Worm (Caenorhabditis elegans): ENCODE data around the gene M03B6.1.

M03B6.1 gene

DNA sequence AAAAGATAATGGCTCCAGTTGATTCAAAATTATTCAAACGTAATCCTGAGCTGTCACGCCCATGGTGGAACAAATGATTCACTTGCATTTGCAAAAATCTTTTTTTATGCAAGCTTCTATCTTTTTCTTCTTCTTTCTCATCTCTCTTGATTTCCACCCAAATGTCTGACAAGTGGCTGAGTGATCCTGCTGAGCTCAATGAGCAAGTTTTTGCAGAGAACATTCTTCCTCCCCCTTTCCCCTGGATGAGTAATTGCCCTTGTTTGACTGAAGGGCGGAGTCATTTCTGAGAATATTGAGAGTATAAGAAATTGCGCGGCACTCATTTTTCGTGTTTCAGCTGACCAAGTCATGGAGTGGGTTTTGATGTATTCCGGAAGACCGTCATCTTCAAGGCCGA, at the start of gene M03B6.1:
M03B6.1 (plus strand) TSS at position 334 of the 400 bp plus-strand sequence.
- TF ChIP-seq ref-1 (GFP tag; conservative IDR thresholded peaks at IDR 0.05) (no peak), T22C8.4 (GFP tag; IDR thresholded peaks at IDR 0.05) (no peak), ztf-23 (GFP tag; IDR thresholded peaks at IDR 0.05) (no peak), flt-1 (GFP tag; IDR thresholded peaks at IDR 0.05) (no peak), ztf-29 (GFP tag; IDR thresholded peaks at IDR 0.05) (no peak), med-1 (GFP tag; optimal IDR thresholded peaks at IDR 0.05; ENCODE audit: insufficient read depth) (no peak), tab-1 (GFP tag; IDR thresholded peaks at IDR 0.05) (no peak), klf-2 (GFP tag; conservative IDR thresholded peaks at IDR 0.05) (no peak), cog-1 (tag; optimal IDR thresholded peaks at IDR 0.05) (no peak)

DNA sequence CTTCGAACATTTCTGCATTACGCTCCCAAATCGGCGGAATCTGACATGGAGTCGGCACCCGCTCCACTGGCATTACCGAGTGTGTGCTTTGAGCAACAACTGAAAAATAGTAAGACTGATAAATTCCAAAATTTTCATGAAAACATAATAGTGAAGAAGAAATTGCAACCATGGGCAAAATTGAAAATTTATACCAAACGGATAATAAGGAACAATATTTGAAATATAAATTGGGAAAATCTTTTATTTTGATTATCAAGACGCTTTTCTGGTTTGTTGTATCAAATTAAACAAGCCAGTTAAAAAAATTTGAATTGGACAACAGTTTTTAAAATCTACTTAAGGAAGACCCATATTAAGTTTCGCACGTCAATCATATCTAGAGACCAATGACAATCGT, 47.9 kb upstream of the M03B6.1 start, which contains the start of gene ZK1086.2:
ZK1086.2 (minus strand) TSS at position 101 of the 400 bp plus-strand sequence.
- TF ChIP-seq tab-1 (GFP tag; IDR thresholded peaks at IDR 0.05) (no peak), ztf-29 (GFP tag; IDR thresholded peaks at IDR 0.05) (no peak), T22C8.4 (GFP tag; IDR thresholded peaks at IDR 0.05) (no peak), flt-1 (GFP tag; IDR thresholded peaks at IDR 0.05) (no peak), med-1 (GFP tag; optimal IDR thresholded peaks at IDR 0.05; ENCODE audit: insufficient read depth) (no peak), cog-1 (tag; optimal IDR thresholded peaks at IDR 0.05) (no peak), ref-1 (GFP tag; conservative IDR thresholded peaks at IDR 0.05) (no peak), ztf-23 (GFP tag; IDR thresholded peaks at IDR 0.05) (no peak), klf-2 (GFP tag; conservative IDR thresholded peaks at IDR 0.05) (no peak)

DNA sequence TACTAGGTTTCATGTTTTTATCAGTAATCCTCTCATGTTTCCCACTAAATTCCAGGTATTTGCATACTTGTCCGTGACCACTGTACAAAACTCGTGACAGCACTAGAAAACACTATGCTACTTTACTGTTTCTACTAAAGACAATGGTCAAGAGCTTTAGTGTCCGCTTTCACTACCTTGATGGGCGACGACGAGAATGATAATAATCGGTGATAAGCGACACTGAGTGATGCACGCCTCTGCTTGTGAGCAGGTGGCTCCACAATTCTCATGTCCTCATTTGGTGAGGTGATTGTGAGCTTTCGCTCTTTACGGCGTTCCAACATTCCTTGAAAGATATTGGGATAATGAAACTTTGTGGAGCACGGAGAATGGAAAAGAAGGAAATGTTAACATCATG, 38.2 kb upstream of the M03B6.1 start:
- TF ChIP-seq ref-1 (GFP tag; conservative IDR thresholded peaks at IDR 0.05): no peak
- TF ChIP-seq klf-2 (GFP tag; conservative IDR thresholded peaks at IDR 0.05): no peak
- no peak for TF ChIP-seq cog-1 (tag; optimal IDR thresholded peaks at IDR 0.05)
- TF ChIP-seq T22C8.4 (GFP tag; IDR thresholded peaks at IDR 0.05): no peak

DNA sequence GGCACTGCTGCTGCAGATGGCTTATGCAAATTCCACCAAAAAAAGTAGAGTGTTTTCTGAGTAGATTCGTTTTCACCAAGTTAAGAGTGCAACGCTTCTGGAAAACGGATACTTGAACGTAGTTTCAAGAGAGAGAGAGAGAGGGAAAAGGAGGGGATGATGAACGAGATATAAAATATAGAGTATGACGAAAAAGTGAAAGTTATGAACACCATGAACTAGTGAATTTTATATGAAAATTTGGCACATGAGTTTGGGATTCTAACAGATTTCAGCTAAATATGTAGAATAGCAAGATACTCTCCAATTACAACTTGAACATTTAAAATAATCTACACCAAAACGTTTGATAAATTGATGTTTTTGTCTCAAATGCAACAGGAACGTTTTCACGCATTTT, 31.6 kb upstream of the M03B6.1 start, which contains the start of gene obr-3:
obr-3 (minus strand) TSS at position 101 of the 400 bp plus-strand sequence.
- TF ChIP-seq klf-2 (GFP tag; conservative IDR thresholded peaks at IDR 0.05) (no peak), med-1 (GFP tag; optimal IDR thresholded peaks at IDR 0.05; ENCODE audit: insufficient read depth) (no peak)

DNA sequence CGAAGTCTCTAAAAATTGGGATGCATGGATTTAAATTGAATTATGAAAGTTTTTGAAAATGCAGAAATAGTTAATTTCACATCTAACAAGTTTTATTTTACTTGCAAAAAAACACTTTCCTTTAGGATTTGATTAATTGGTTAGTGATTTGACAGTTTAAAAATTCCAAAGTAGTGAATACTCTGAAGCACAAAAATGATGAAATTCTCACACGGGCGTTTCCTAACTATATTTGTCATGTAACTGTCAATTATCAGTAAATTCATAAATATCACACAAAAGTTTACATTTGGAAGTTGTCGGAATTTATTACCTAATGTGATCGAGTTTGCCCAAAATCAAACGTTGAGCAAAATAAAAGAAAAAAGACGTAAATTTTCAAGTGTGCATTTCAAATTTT, 30.3 kb upstream of the M03B6.1 start:
- no peak for TF ChIP-seq T22C8.4 (GFP tag; IDR thresholded peaks at IDR 0.05)
- no peak for TF ChIP-seq med-1 (GFP tag; optimal IDR thresholded peaks at IDR 0.05; ENCODE audit: insufficient read depth)
- no peak for TF ChIP-seq cog-1 (tag; optimal IDR thresholded peaks at IDR 0.05)
- TF ChIP-seq ztf-23 (GFP tag; IDR thresholded peaks at IDR 0.05): no peak
- no peak for TF ChIP-seq tab-1 (GFP tag; IDR thresholded peaks at IDR 0.05)
- TF ChIP-seq ztf-29 (GFP tag; IDR thresholded peaks at IDR 0.05): no peak
- no peak for TF ChIP-seq flt-1 (GFP tag; IDR thresholded peaks at IDR 0.05)

DNA sequence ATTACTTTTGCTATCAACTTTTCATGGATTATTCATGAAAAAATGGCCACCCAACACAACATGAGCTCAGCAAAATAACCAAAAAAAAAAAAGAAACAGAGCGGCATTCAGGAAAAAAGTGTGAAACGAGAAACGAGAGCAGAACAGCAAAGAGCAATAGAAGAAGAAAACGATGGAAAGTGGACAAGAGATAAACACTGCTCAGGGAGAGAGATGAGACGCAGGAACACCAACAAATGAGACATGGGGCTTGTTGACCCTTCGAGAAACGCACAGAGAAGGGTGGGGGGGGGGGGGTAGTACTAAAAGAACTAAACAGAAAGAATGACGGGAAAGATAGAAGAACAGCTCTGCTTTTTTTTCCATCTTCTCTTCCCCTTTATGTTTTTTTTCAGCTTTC, 29.5 kb upstream of the M03B6.1 start:
- TF ChIP-seq tab-1 (GFP tag; IDR thresholded peaks at IDR 0.05): no peak
- no peak for TF ChIP-seq med-1 (GFP tag; optimal IDR thresholded peaks at IDR 0.05; ENCODE audit: insufficient read depth)
- TF ChIP-seq klf-2 (GFP tag; conservative IDR thresholded peaks at IDR 0.05): no peak
- TF ChIP-seq ztf-23 (GFP tag; IDR thresholded peaks at IDR 0.05): no peak
- no peak for TF ChIP-seq flt-1 (GFP tag; IDR thresholded peaks at IDR 0.05)
- no peak for TF ChIP-seq cog-1 (tag; optimal IDR thresholded peaks at IDR 0.05)
- TF ChIP-seq T22C8.4 (GFP tag; IDR thresholded peaks at IDR 0.05): no peak
- no peak for TF ChIP-seq ztf-29 (GFP tag; IDR thresholded peaks at IDR 0.05)
- TF ChIP-seq ref-1 (GFP tag; conservative IDR thresholded peaks at IDR 0.05): no peak

DNA sequence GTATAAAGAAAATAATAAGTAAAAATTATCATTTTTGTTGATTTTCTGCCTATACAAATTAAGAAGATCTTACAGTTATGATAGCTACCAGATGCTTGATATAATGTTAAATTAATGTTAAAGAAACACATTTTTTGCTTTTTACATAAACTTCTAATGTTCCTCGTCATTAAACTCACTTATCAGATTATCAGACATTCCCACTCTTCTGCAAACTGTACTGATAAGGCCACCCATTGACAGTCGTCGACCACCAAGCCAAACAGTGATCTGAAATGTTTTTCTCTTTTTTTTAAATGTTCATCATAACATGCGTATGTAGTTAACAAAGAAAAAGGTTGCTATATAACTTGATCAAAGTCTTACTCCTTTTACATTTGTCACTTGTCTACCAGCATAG, 22.6 kb upstream of the M03B6.1 start:
- no peak for TF ChIP-seq tab-1 (GFP tag; IDR thresholded peaks at IDR 0.05)
- no peak for TF ChIP-seq cog-1 (tag; optimal IDR thresholded peaks at IDR 0.05)
- TF ChIP-seq flt-1 (GFP tag; IDR thresholded peaks at IDR 0.05): no peak
- no peak for TF ChIP-seq klf-2 (GFP tag; conservative IDR thresholded peaks at IDR 0.05)
- no peak for TF ChIP-seq ztf-29 (GFP tag; IDR thresholded peaks at IDR 0.05)
- no peak for TF ChIP-seq ref-1 (GFP tag; conservative IDR thresholded peaks at IDR 0.05)
- TF ChIP-seq med-1 (GFP tag; optimal IDR thresholded peaks at IDR 0.05; ENCODE audit: insufficient read depth): no peak
- no peak for TF ChIP-seq T22C8.4 (GFP tag; IDR thresholded peaks at IDR 0.05)
- TF ChIP-seq ztf-23 (GFP tag; IDR thresholded peaks at IDR 0.05): no peak

DNA sequence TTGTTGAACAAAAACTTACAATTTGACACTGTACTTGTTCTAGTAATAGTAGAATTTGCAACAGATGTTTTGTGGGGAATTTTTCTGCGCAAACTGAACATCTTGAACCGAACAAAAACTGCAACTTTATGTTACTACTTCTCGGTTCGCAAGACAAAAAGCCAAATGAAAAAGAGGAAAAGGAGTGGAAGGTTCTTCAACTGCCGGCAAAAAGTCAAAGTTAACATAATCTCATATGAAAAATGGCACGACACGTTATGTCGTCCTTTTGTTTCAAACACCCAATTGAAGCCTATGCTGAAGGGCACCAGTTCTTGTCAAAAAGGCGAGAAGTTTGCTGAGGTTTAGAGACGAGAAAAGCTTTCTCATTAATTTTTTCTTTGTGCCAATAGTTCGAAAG, 17.9 kb upstream of the M03B6.1 start, which contains the start of gene twk-23:
twk-23 (minus strand) TSS at position 101 of the 400 bp plus-strand sequence.
- no peak for TF ChIP-seq cog-1 (tag; optimal IDR thresholded peaks at IDR 0.05)
- TF ChIP-seq flt-1 (GFP tag; IDR thresholded peaks at IDR 0.05): no peak
- TF ChIP-seq ref-1 (GFP tag; conservative IDR thresholded peaks at IDR 0.05): no peak

DNA sequence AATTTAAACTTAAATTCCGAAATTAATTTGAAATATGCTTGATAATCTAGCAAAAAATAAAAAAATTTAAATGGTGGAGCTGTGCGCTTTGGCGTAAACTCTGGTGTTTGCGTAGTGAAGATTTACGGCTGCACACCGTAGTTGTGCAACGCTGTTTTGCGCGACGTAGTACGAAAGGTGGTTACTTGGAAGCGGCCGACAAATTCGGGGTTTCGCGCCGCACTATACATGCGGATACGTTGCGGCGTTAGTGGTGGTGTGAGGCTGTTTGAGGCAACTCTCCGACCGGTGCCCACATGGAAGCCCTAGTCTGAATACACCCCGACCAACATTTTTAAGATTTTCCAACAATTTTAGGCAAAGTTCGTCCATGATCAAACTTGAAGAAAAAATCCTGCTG, 8.0 kb upstream of the M03B6.1 start:
- TF ChIP-seq med-1 (GFP tag; optimal IDR thresholded peaks at IDR 0.05; ENCODE audit: insufficient read depth) (no peak), flt-1 (GFP tag; IDR thresholded peaks at IDR 0.05) (no peak), cog-1 (tag; optimal IDR thresholded peaks at IDR 0.05) (no peak), T22C8.4 (GFP tag; IDR thresholded peaks at IDR 0.05) (no peak), ztf-23 (GFP tag; IDR thresholded peaks at IDR 0.05) (no peak), ref-1 (GFP tag; conservative IDR thresholded peaks at IDR 0.05) (no peak), klf-2 (GFP tag; conservative IDR thresholded peaks at IDR 0.05) (no peak), tab-1 (GFP tag; IDR thresholded peaks at IDR 0.05) (no peak), ztf-29 (GFP tag; IDR thresholded peaks at IDR 0.05) (no peak)

DNA sequence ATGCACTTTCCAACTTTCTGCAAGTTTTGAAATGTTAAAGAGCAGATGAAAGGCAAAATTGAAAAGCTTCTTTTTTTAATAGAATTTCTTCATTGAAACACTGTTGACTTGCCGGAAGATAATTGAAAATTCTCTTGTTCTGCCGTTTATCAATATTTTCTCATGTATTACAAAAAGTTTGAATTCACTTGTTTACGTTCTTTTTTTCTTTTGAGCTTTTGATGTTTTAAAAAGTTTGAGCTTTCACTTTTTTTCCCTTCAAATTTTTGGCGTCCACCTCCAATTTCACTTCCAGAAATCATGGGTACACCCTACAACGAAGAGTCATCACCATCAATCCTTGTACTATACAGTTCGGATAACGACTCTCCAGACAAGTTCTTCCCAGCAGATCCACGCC, 7.3 kb upstream of the M03B6.1 start, which contains the start of gene F19D8.2:
F19D8.2 (plus strand) TSS at position 301 of the 400 bp plus-strand sequence.
- TF ChIP-seq ztf-29 (GFP tag; IDR thresholded peaks at IDR 0.05): no peak
- no peak for TF ChIP-seq flt-1 (GFP tag; IDR thresholded peaks at IDR 0.05)
- no peak for TF ChIP-seq med-1 (GFP tag; optimal IDR thresholded peaks at IDR 0.05; ENCODE audit: insufficient read depth)
- no peak for TF ChIP-seq tab-1 (GFP tag; IDR thresholded peaks at IDR 0.05)
- no peak for TF ChIP-seq T22C8.4 (GFP tag; IDR thresholded peaks at IDR 0.05)

DNA sequence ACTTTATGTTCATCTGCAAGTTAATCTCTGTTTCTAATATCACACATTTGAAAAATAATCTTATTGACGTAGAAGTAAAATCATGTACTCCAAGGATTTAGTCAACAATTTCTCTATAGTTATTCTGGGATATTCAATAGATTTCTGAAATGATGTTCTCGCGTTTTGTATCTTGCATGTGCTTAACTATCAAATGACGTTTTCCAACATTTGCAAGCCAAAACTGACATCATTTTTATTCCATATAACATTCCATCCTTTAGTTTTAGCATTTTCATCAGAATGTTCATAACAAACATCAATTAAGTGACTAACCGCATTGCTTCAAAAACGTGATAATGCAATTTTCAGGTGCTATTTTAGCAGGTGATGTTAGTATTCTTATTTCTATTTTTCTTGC, 3.4 kb upstream of the M03B6.1 start:
- TF ChIP-seq flt-1 (GFP tag; IDR thresholded peaks at IDR 0.05) (no peak), med-1 (GFP tag; optimal IDR thresholded peaks at IDR 0.05; ENCODE audit: insufficient read depth) (no peak), T22C8.4 (GFP tag; IDR thresholded peaks at IDR 0.05) (no peak), tab-1 (GFP tag; IDR thresholded peaks at IDR 0.05) (no peak), cog-1 (tag; optimal IDR thresholded peaks at IDR 0.05) (no peak), ztf-29 (GFP tag; IDR thresholded peaks at IDR 0.05) (no peak), ztf-23 (GFP tag; IDR thresholded peaks at IDR 0.05) (no peak)
